Worm (Caenorhabditis elegans) whole organism, L2 larva: ENCODE measurements around the gene pgp-8.

Experiments used
- C34F6.9 ChIP-seq: fragments of 150-350 bp; optimal IDR thresholded peaks from 2 replicates; lab custom pipeline; 2014; ENCODE audit warnings: missing biosample characterization, missing genetic modification characterization
- F13H6.1 ChIP-seq: sonication (generic microtip); optimal IDR thresholded peaks from 2 replicates; lab custom pipeline; 2016; ENCODE audit warnings: missing genetic modification characterization, missing compliant biosample characterization
- R02D3.7 ChIP-seq: fragments of 150-350 bp; optimal IDR thresholded peaks from 2 replicates; lab custom pipeline; 2014; ENCODE audit warnings: missing biosample characterization, missing genetic modification characterization
- alr-1 ChIP-seq: fragments of 150-350 bp; optimal IDR thresholded peaks from 2 replicates; lab custom pipeline; 2014; ENCODE audit warnings: missing biosample characterization, missing genetic modification characterization
- aly-2 ChIP-seq: fragments of 150-350 bp; optimal IDR thresholded peaks from 2 replicates; lab custom pipeline; 2014; ENCODE audit warnings: missing biosample characterization, missing genetic modification characterization
- blmp-1 ChIP-seq: sonication (generic microtip); optimal IDR thresholded peaks from 2 replicates; lab custom pipeline; 2017; ENCODE audit warnings: missing genetic modification characterization, mild to moderate bottlenecking, missing compliant biosample characterization, antibody characterized with exemption, moderate library complexity; ENCODE audit not compliant: insufficient read depth
- crh-2 ChIP-seq: sonication (generic microtip); optimal IDR thresholded peaks from 2 replicates; lab custom pipeline; 2017; ENCODE audit warnings: missing biosample characterization, missing genetic modification characterization
- dmd-4 ChIP-seq: sonication (generic microtip); optimal IDR thresholded peaks from 2 replicates; lab custom pipeline; 2017; ENCODE audit warnings: missing biosample characterization, missing genetic modification characterization
- egl-27 ChIP-seq: sonication (generic microtip); optimal IDR thresholded peaks from 3 replicates; lab custom pipeline; 2017; ENCODE audit warnings: missing biosample characterization, missing genetic modification reagents, missing genetic modification characterization
- fos-1 ChIP-seq: fragments of 150-350 bp; optimal IDR thresholded peaks from 2 replicates; lab custom pipeline; 2014; ENCODE audit warnings: missing biosample characterization, missing genetic modification characterization
- gmeb-1 ChIP-seq: fragments of 150-350 bp; optimal IDR thresholded peaks from 2 replicates; lab custom pipeline; 2014; ENCODE audit warnings: missing biosample characterization, missing genetic modification characterization
- lin-11 ChIP-seq: fragments of 150-350 bp; sonication (generic microtip); optimal IDR thresholded peaks from 2 replicates; lab custom pipeline; 2014; ENCODE audit warnings: missing biosample characterization, missing genetic modification characterization, inconsistent platforms, mixed read lengths
- lin-13 ChIP-seq: fragments of 150-350 bp; optimal IDR thresholded peaks from 2 replicates; lab custom pipeline; 2014; ENCODE audit warnings: missing biosample characterization, missing genetic modification reagents, missing genetic modification characterization
- lin-39 ChIP-seq: fragments of 150-350 bp; optimal IDR thresholded peaks from 2 replicates; lab custom pipeline; 2014; ENCODE audit warnings: missing biosample characterization, missing genetic modification reagents, missing genetic modification characterization
- lsy-2 ChIP-seq, 2 experiments: fragments of 150-350 bp in 1 of 2; sonication (generic microtip) in 1 of 2; optimal IDR thresholded peaks; 2 replicates each; lab custom pipeline; 2014 to 2017; ENCODE audit warnings: missing biosample characterization in 2 of 2, missing genetic modification characterization in 2 of 2
- mab-5 ChIP-seq: fragments of 150-350 bp; optimal IDR thresholded peaks from 2 replicates; lab custom pipeline; 2014; ENCODE audit warnings: missing biosample characterization, missing genetic modification characterization
- nhr-10 ChIP-seq: sonication (generic microtip); optimal IDR thresholded peaks from 2 replicates; lab custom pipeline; 2017; ENCODE audit warnings: missing biosample characterization, missing genetic modification characterization
- nhr-11 ChIP-seq: fragments of 150-350 bp; optimal IDR thresholded peaks from 2 replicates; lab custom pipeline; 2014; ENCODE audit warnings: missing biosample characterization, missing genetic modification characterization
- nhr-129 ChIP-seq: fragments of 150-350 bp; optimal IDR thresholded peaks from 2 replicates; lab custom pipeline; 2014; ENCODE audit warnings: missing biosample characterization, missing genetic modification characterization
- nhr-23 ChIP-seq: fragments of 150-350 bp; optimal IDR thresholded peaks from 2 replicates; lab custom pipeline; 2014; ENCODE audit warnings: missing biosample characterization, missing genetic modification reagents, missing genetic modification characterization
- nhr-6 ChIP-seq: fragments of 150-350 bp; optimal IDR thresholded peaks from 2 replicates; lab custom pipeline; 2014; ENCODE audit warnings: missing biosample characterization, missing genetic modification characterization
- peb-1 ChIP-seq: fragments of 150-350 bp; optimal IDR thresholded peaks from 2 replicates; lab custom pipeline; 2014; ENCODE audit warnings: missing biosample characterization, missing genetic modification characterization
- sem-4 ChIP-seq: fragments of 150-350 bp; optimal IDR thresholded peaks from 2 replicates; lab custom pipeline; 2014; ENCODE audit warnings: missing biosample characterization, missing genetic modification reagents, missing genetic modification characterization
- sma-3 ChIP-seq: sonication (generic microtip); optimal IDR thresholded peaks from 2 replicates; lab custom pipeline; 2016; ENCODE audit warnings: missing genetic modification reagents, missing genetic modification characterization, missing compliant biosample characterization
- sma-9 ChIP-seq, 2 experiments: fragments of 150-350 bp in 1 of 2; sonication (generic microtip) in 1 of 2; optimal IDR thresholded peaks; 2 replicates each; lab custom pipeline; 2014 to 2016; ENCODE audit warnings: missing genetic modification characterization in 2 of 2, mild to moderate bottlenecking in 1 of 2, missing biosample characterization in 1 of 2, missing compliant biosample characterization in 1 of 2, missing genetic modification reagents in 1 of 2, moderate library complexity in 1 of 2
- unc-39 ChIP-seq: fragments of 150-350 bp; optimal IDR thresholded peaks from 2 replicates; lab custom pipeline; 2014; ENCODE audit warnings: missing biosample characterization, missing genetic modification characterization
- unc-55 ChIP-seq: fragments of 150-350 bp; sonication (generic microtip); optimal IDR thresholded peaks from 3 replicates; lab custom pipeline; 2014; ENCODE audit warnings: missing biosample characterization, missing genetic modification reagents, missing genetic modification characterization
- unc-62 ChIP-seq: fragments of 150-350 bp; optimal IDR thresholded peaks from 2 replicates; lab custom pipeline; 2014; ENCODE audit warnings: missing biosample characterization, missing genetic modification reagents, missing genetic modification characterization
- zag-1 ChIP-seq: fragments of 150-350 bp; optimal IDR thresholded peaks from 2 replicates; lab custom pipeline; 2014; ENCODE audit warnings: missing biosample characterization, missing genetic modification characterization
- ztf-1 ChIP-seq: fragments of 200-800 bp; sonication (Bioruptor generic); conservative IDR thresholded peaks from 2 replicates; pipeline ENCODE4 v1.3.6; 2022; ENCODE audit warnings: missing genetic modification characterization, missing compliant biosample characterization
- ztf-11 ChIP-seq: sonication (generic microtip); optimal IDR thresholded peaks from 2 replicates; lab custom pipeline; 2017; ENCODE audit warnings: missing biosample characterization, missing genetic modification characterization

The pgp-8 gene

DNA sequence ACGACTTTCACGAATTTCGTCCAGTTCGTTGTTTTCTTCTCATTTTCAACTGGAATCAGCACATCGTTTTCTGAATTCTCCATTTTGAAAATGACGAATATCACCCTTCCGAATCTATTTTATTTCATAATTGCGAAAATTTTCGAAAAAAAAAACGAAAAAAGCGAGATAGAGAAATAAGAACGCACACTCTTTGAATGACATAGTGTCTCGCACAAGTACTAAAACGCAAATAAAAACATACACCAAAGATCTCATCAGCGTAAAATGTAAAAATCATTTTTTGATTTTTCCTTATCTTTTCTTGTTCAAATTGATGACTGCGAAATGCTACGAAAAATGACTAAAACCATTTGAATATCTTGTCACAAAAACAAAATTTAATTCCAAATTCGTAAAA is at the start of gene pgp-8:
TSS of gene pgp-8 (minus strand) at position 101 of the 400 bp plus-strand sequence.
- TF ChIP-seq lin-13 (GFP tag; lab: Kevin White, UChicago) (no peak), C34F6.9 (tag; lab: Kevin White, UChicago) (peak; percentile 51)

DNA sequence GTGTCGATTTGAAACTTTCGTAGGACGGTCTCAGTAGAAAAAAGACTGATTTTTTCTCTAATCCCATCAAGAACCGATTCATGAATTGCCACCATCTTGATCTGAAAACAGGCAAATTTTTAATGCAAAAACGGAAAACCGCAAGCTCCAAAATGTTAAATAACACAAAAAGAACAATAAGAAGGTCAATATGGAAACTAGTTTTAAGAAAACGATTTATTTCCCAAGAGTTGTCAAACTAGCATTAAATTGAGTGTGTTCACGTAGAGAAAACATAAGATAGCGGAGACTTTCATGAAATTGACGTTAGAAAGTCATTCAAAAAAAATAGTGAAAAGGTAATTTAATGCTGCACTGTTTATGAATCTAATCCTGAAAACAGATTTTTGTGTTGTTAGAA is 49.8 kb upstream of the pgp-8 start, which contains the start of gene F47B10.9:
TSS of gene F47B10.9 (minus strand) at position 101 of the 400 bp plus-strand sequence.
- TF ChIP-seq lin-11 (tag; lab: Kevin White, UChicago) = no peak
- TF ChIP-seq egl-27 (tag; lab: Kevin White, UChicago) = no peak
- TF ChIP-seq nhr-129 (tag; lab: Kevin White, UChicago) = no peak
- TF ChIP-seq alr-1 = no peak
- TF ChIP-seq unc-62 (GFP tag; lab: Kevin White, UChicago) = no peak
- TF ChIP-seq nhr-10 (tag; lab: Kevin White, UChicago) = no peak
- TF ChIP-seq ztf-1 (GFP tag; lab: Robert Waterston, UW) = no peak
- TF ChIP-seq lin-39 (tag; lab: Kevin White, UChicago) = no peak
- TF ChIP-seq sma-3 (GFP tag; lab: Kevin White, UChicago) = no peak
- no peak for TF ChIP-seq unc-55 (GFP tag; lab: Kevin White, UChicago)
- TF ChIP-seq F13H6.1 (tag; lab: Kevin White, UChicago) = no peak
- no peak for TF ChIP-seq R02D3.7
- no peak for TF ChIP-seq peb-1 (tag; lab: Kevin White, UChicago)
- TF ChIP-seq aly-2 (tag; lab: Kevin White, UChicago) = no peak
- TF ChIP-seq nhr-23 = no peak
- TF ChIP-seq mab-5 (tag; lab: Kevin White, UChicago) = no peak
- no peak for TF ChIP-seq blmp-1 (tag; lab: Kevin White, UChicago)

- peak; percentile 2 for TF ChIP-seq sma-9 (GFP tag; optimal IDR thresholded peaks at IDR 0.05; lab: Kevin White, UChicago)
- no peak for TF ChIP-seq sma-9 (tag; optimal IDR thresholded peaks at IDR 0.05; lab: Kevin White, UChicago)
- TF ChIP-seq mab-5 (tag; lab: Kevin White, UChicago) = no peak
Measured at ce11 chrX:10910716-10911115, 46.5 kb upstream of the pgp-8 start, which contains the start of gene F47B10.8. TSS of gene F47B10.8 (minus strand) at chrX:10910816.

DNA sequence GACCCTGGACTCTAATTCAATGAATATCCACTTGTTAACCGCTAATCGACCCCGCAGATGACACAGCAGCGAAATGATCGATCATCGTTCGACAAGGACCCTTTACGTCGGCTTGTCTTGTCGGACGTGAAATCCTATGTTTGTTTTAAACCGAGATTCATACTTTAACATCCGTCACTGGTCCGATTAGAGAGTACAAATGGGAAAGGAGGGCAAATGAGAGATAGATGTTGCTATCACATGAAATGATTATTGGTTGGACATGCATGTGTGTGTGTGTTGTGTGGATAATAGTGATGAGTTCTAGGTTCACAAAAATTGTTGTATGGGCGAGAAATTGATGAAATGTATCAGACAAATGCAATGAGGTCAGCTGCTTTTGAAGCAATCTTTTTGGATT is 45.4 kb upstream of the pgp-8 start:
- TF ChIP-seq gmeb-1 (tag; lab: Kevin White, UChicago) (no peak), lsy-2 (tag; optimal IDR thresholded peaks at IDR 0.05; lab: Kevin White, UChicago) (peak in 1 of 2 experiments; percentile 35), zag-1 (tag; lab: Kevin White, UChicago) (no peak), dmd-4 (tag; lab: Kevin White, UChicago) (no peak), sma-9 (GFP tag; optimal IDR thresholded peaks at IDR 0.05; lab: Kevin White, UChicago) (peak; percentile 13), sma-9 (tag; optimal IDR thresholded peaks at IDR 0.05; lab: Kevin White, UChicago) (no peak), ztf-1 (GFP tag; lab: Robert Waterston, UW) (no peak), R02D3.7 (no peak), nhr-11 (no peak), unc-39 (tag; lab: Kevin White, UChicago) (no peak), sem-4 (tag; lab: Kevin White, UChicago) (no peak), F13H6.1 (tag; lab: Kevin White, UChicago) (peak; percentile 34), nhr-129 (tag; lab: Kevin White, UChicago) (peak; percentile 68), ztf-11 (no peak), crh-2 (tag; lab: Kevin White, UChicago) (no peak)
- TF ChIP-seq, all 48 proteins: peak for 4

DNA sequence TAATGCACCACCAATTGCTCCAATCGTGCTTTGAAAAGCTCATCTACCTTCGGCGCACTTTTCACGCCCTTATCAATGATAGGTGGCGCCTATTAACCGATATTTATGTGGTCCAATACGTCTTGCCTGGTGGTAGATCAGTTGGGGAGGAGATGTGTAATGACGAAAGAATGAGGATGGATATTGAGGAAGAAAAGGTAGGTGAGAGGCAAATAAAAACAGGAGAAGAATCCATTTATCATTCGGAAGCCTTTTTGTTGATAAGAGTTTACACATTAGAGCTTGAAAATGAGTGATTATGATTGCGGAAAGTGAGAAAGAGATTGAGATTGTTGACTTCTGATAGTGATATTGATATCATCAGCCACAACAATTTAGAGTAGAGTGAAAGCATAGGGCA is 43.2 kb upstream of the pgp-8 start:
- TF ChIP-seq ztf-1 (GFP tag; lab: Robert Waterston, UW) = no peak
- TF ChIP-seq mab-5 (tag; lab: Kevin White, UChicago) = peak; percentile 19

DNA sequence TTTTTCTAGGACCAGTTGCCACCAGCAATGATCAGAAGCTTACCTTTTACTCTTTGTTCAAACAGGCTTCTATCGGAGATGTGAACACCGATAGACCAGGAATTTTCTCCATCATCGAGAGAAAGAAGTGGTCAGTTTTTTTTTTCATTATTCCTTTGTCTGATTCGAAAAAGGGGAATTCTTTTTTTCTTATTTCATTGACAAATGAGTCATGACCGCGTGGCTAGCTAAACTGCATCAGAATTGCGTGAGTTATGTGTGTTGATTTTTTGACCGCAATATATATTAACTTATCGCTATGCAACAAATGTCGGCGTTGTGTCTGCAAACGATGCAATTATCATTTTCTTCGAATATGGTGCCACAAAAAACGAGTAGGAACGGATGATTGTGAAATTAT is 39.2 kb upstream of the pgp-8 start:
- peak; percentile 35 for TF ChIP-seq sma-9 (GFP tag; optimal IDR thresholded peaks at IDR 0.05; lab: Kevin White, UChicago)
- no peak for TF ChIP-seq sma-9 (tag; optimal IDR thresholded peaks at IDR 0.05; lab: Kevin White, UChicago)
- TF ChIP-seq aly-2 (tag; lab: Kevin White, UChicago) = no peak
- no peak for TF ChIP-seq nhr-6 (tag; lab: Kevin White, UChicago)
- no peak for TF ChIP-seq unc-55 (GFP tag; lab: Kevin White, UChicago)
- TF ChIP-seq dmd-4 (tag; lab: Kevin White, UChicago) = no peak
- peak; percentile 66 for TF ChIP-seq fos-1 (tag; lab: Kevin White, UChicago)
